Fruit fly (Drosophila melanogaster) whole organism, embryonic: ENCODE data around the gene Dh44.
A peak's percentile ranks its signal among the peaks of the same experiment; 100 is the strongest.

Experiments
- Abd-B ChIP-seq: fragments of 200-800 bp; sonication (Bioruptor generic); optimal IDR thresholded peaks from 2 replicates; lab custom pipeline; 2018; ENCODE audit warnings: missing biosample characterization, mild to moderate bottlenecking, missing genetic modification characterization, moderate library complexity
- CG10274 ChIP-seq: fragments of 200-800 bp; sonication (Bioruptor generic); optimal IDR thresholded peaks from 3 replicates; lab custom pipeline; 2017; ENCODE audit warnings: missing biosample characterization, mild to moderate bottlenecking, missing genetic modification characterization
- CG10565 ChIP-seq: fragments of 200-800 bp; sonication (Bioruptor generic); optimal IDR thresholded peaks from 3 replicates; lab custom pipeline; 2016; ENCODE audit warnings: missing biosample characterization, mild to moderate bottlenecking, missing genetic modification characterization
- CG10654 ChIP-seq: fragments of 200-800 bp; sonication (Bioruptor generic); optimal IDR thresholded peaks from 2 replicates; lab custom pipeline; 2016; ENCODE audit warnings: missing biosample characterization, missing genetic modification characterization
- CG12155 ChIP-seq: fragments of 200-800 bp; sonication (Bioruptor generic); optimal IDR thresholded peaks from 3 replicates; lab custom pipeline; 2016; ENCODE audit warnings: missing biosample characterization, missing genetic modification characterization
- CG12236 ChIP-seq: fragments of 200-800 bp; sonication (Bioruptor generic); optimal IDR thresholded peaks from 2 replicates; lab custom pipeline; 2016; ENCODE audit warnings: missing biosample characterization, missing genetic modification characterization
- CG12942 ChIP-seq: fragments of 200-800 bp; sonication (Bioruptor generic); optimal IDR thresholded peaks from 3 replicates; lab custom pipeline; 2016; ENCODE audit warnings: missing biosample characterization, missing genetic modification characterization
- CG14667 ChIP-seq: fragments of 200-800 bp; sonication (Bioruptor generic); IDR thresholded peaks from 2 replicates; pipeline ENCODE4 v1.3.6; 2022; ENCODE audit warnings: missing biosample characterization, missing genetic modification characterization
- CG1529 ChIP-seq: fragments of 200-800 bp; sonication (Bioruptor generic); optimal IDR thresholded peaks from 3 replicates; lab custom pipeline; 2018; ENCODE audit warnings: missing biosample characterization, missing genetic modification characterization
- CG17328 ChIP-seq: fragments of 200-800 bp; sonication (Bioruptor generic); IDR thresholded peaks from 2 replicates; pipeline ENCODE4 v1.3.6; 2022; ENCODE audit warnings: missing biosample characterization, missing genetic modification characterization
- CG18476 ChIP-seq: fragments of 200-800 bp; sonication (Bioruptor generic); optimal IDR thresholded peaks from 2 replicates; lab custom pipeline; 2016; ENCODE audit warnings: missing biosample characterization, mild to moderate bottlenecking, missing genetic modification characterization
- CG2116 ChIP-seq: fragments of 200-800 bp; sonication (Bioruptor generic); optimal IDR thresholded peaks from 3 replicates; lab custom pipeline; 2018; ENCODE audit warnings: missing biosample characterization, mild to moderate bottlenecking, missing genetic modification characterization
- CG3065 ChIP-seq: fragments of 200-800 bp; sonication (Bioruptor generic); optimal IDR thresholded peaks from 2 replicates; lab custom pipeline; 2016; ENCODE audit warnings: missing biosample characterization, missing genetic modification characterization
- CG3407 ChIP-seq: fragments of 200-800 bp; sonication (Bioruptor generic); optimal IDR thresholded peaks from 2 replicates; lab custom pipeline; 2018; ENCODE audit warnings: missing biosample characterization, mild to moderate bottlenecking, missing genetic modification characterization
- CG42726 ChIP-seq: fragments of 200-800 bp; sonication (Bioruptor generic); IDR thresholded peaks from 2 replicates; pipeline ENCODE4 v1.3.6; 2022; ENCODE audit warnings: missing biosample characterization, missing genetic modification characterization; ENCODE audit not compliant: partially characterized antibody
- CG4424 ChIP-seq: fragments of 200-800 bp; sonication (Bioruptor generic); optimal IDR thresholded peaks from 3 replicates; lab custom pipeline; 2016; ENCODE audit warnings: missing biosample characterization, missing genetic modification characterization
- CG6175 ChIP-seq: fragments of 200-800 bp; sonication (Bioruptor generic); IDR thresholded peaks from 3 replicates; pipeline ENCODE4 v1.3.6; 2022; ENCODE audit warnings: missing biosample characterization, missing genetic modification characterization
- CG7271 ChIP-seq: fragments of 200-800 bp; sonication (Bioruptor generic); optimal IDR thresholded peaks from 2 replicates; lab custom pipeline; 2018; ENCODE audit warnings: missing biosample characterization, mild to moderate bottlenecking, missing genetic modification characterization, moderate library complexity
- CG7786 ChIP-seq: fragments of 200-800 bp; sonication (Bioruptor generic); optimal IDR thresholded peaks from 2 replicates; lab custom pipeline; 2016; ENCODE audit warnings: missing biosample characterization, missing genetic modification characterization
- CG9437 ChIP-seq: fragments of 200-800 bp; sonication (Bioruptor generic); optimal IDR thresholded peaks from 2 replicates; lab custom pipeline; 2018; ENCODE audit warnings: missing biosample characterization, mild to moderate bottlenecking, missing genetic modification characterization
- Drgx ChIP-seq: fragments of 200-800 bp; sonication (Bioruptor generic); IDR thresholded peaks from 2 replicates; pipeline ENCODE4 v1.3.6; 2022; ENCODE audit warnings: missing biosample characterization, missing genetic modification characterization
- Gug ChIP-seq: fragments of 200-800 bp; sonication (Bioruptor generic); IDR thresholded peaks from 4 replicates; pipeline ENCODE4 v1.3.6; 2022; ENCODE audit warnings: missing biosample characterization, missing genetic modification characterization
- HmgZ ChIP-seq: fragments of 200-800 bp; sonication (Bioruptor generic); optimal IDR thresholded peaks from 2 replicates; lab custom pipeline; 2018; ENCODE audit warnings: missing biosample characterization, mild to moderate bottlenecking, missing genetic modification characterization
- Poxn ChIP-seq: fragments of 200-800 bp; sonication (Bioruptor generic); IDR thresholded peaks from 2 replicates; pipeline ENCODE4 v1.3.6; 2022; ENCODE audit warnings: missing biosample characterization, missing genetic modification characterization
- ash1 ChIP-seq: fragments of 200-800 bp; sonication (Bioruptor generic); optimal IDR thresholded peaks from 2 replicates; lab custom pipeline; 2018; ENCODE audit warnings: missing biosample characterization, mild to moderate bottlenecking, missing genetic modification characterization
- az2 ChIP-seq: fragments of 200-800 bp; sonication (Bioruptor generic); optimal IDR thresholded peaks from 3 replicates; lab custom pipeline; 2016; ENCODE audit warnings: missing biosample characterization, missing genetic modification characterization
- bab2 ChIP-seq: fragments of 200-800 bp; sonication (Bioruptor generic); optimal IDR thresholded peaks from 2 replicates; lab custom pipeline; 2016; ENCODE audit warnings: missing biosample characterization, missing genetic modification characterization
- bcd ChIP-seq: fragments of 200-800 bp; sonication (Bioruptor generic); optimal IDR thresholded peaks from 2 replicates; lab custom pipeline; 2017; ENCODE audit warnings: missing biosample characterization, mild to moderate bottlenecking, missing genetic modification characterization
- btn ChIP-seq: fragments of 200-800 bp; sonication (Bioruptor generic); optimal IDR thresholded peaks from 2 replicates; lab custom pipeline; 2016; ENCODE audit warnings: missing biosample characterization, missing genetic modification characterization
- chif ChIP-seq, 2 experiments: fragments of 200-800 bp; sonication (Bioruptor generic); optimal IDR thresholded peaks; 3 replicates each; lab custom pipeline; 2016; ENCODE audit warnings: missing biosample characterization in 2 of 2, missing genetic modification characterization in 2 of 2
- disco-r ChIP-seq: fragments of 200-800 bp; sonication (Bioruptor generic); optimal IDR thresholded peaks from 2 replicates; lab custom pipeline; 2016; ENCODE audit warnings: missing biosample characterization, missing genetic modification characterization
- dmrt11E ChIP-seq: fragments of 200-800 bp; sonication (Bioruptor generic); optimal IDR thresholded peaks from 3 replicates; lab custom pipeline; 2018; ENCODE audit warnings: missing biosample characterization, mild to moderate bottlenecking, missing genetic modification characterization, moderate library complexity
- dpn ChIP-seq, 2 experiments: fragments of 200-800 bp; sonication (Bioruptor generic); optimal IDR thresholded peaks; 3 replicates each; lab custom pipeline; 2016; ENCODE audit warnings: missing biosample characterization in 2 of 2, missing genetic modification characterization in 2 of 2
- emc ChIP-seq: fragments of 200-800 bp; sonication (Bioruptor generic); optimal IDR thresholded peaks from 2 replicates; lab custom pipeline; 2016; ENCODE audit warnings: missing biosample characterization, missing genetic modification characterization
- her ChIP-seq: fragments of 200-800 bp; sonication (Bioruptor generic); optimal IDR thresholded peaks from 2 replicates; lab custom pipeline; 2016; ENCODE audit warnings: missing biosample characterization, missing genetic modification characterization
- ken ChIP-seq: fragments of 200-800 bp; sonication (Bioruptor generic); IDR thresholded peaks from 3 replicates; pipeline ENCODE4 v1.3.6; 2022; ENCODE audit warnings: missing biosample characterization, missing genetic modification characterization
- kni ChIP-seq: fragments of 200-800 bp; sonication (Bioruptor generic); optimal IDR thresholded peaks from 3 replicates; lab custom pipeline; 2017; ENCODE audit warnings: mild to moderate bottlenecking, missing biosample characterization, missing genetic modification reagents, missing genetic modification characterization
- knrl ChIP-seq: fragments of 200-800 bp; sonication (Bioruptor generic); IDR thresholded peaks from 3 replicates; pipeline ENCODE4 v1.3.6; 2022; ENCODE audit warnings: missing biosample characterization, missing genetic modification characterization; ENCODE audit not compliant: partially characterized antibody
- lmd ChIP-seq: fragments of 200-800 bp; sonication (Bioruptor generic); IDR thresholded peaks from 2 replicates; pipeline ENCODE4 v1.3.6; 2022; ENCODE audit warnings: missing biosample characterization, missing genetic modification characterization
- nom ChIP-seq: fragments of 200-800 bp; sonication (Bioruptor generic); optimal IDR thresholded peaks from 2 replicates; lab custom pipeline; 2017; ENCODE audit warnings: missing biosample characterization, missing genetic modification characterization, mild to moderate bottlenecking, moderate library complexity, missing genetic modification reagents
- org-1 ChIP-seq: fragments of 200-800 bp; sonication (Bioruptor generic); optimal IDR thresholded peaks from 2 replicates; lab custom pipeline; 2017; ENCODE audit warnings: missing biosample characterization, missing genetic modification characterization
- pan ChIP-seq, 4 experiments: fragments of >200 bp in 3 of 4; fragments of 200-800 bp in 1 of 4; sonication (Bioruptor generic) in 1 of 4; optimal IDR thresholded peaks in 3 of 4; IDR thresholded peaks in 1 of 4; 2 replicates each; pipeline versions ENCODE4 v1.3.6 to Lab custom; 2017 to 2022; ENCODE audit warnings: missing biosample characterization in 2 of 4, missing genetic modification characterization in 2 of 4, mixed read lengths in 1 of 4
- prd ChIP-seq, 3 experiments: fragments of >200 bp in 2 of 3; fragments of 200-800 bp in 1 of 3; sonication (Bioruptor generic) in 1 of 3; optimal IDR thresholded peaks in 2 of 3; IDR thresholded peaks in 1 of 3; 2 replicates in 2 of 3; 3 replicates in 1 of 3; pipeline versions ENCODE4 v1.3.6 to Lab custom; 2017 to 2022; ENCODE audit warnings: missing biosample characterization in 1 of 3, missing genetic modification characterization in 1 of 3
- repo ChIP-seq: fragments of 200-800 bp; sonication (Bioruptor generic); optimal IDR thresholded peaks from 2 replicates; lab custom pipeline; 2016; ENCODE audit warnings: missing biosample characterization, missing genetic modification characterization
- rib ChIP-seq: fragments of 200-800 bp; sonication (Bioruptor generic); IDR thresholded peaks from 2 replicates; pipeline ENCODE4 v1.3.6; 2022; ENCODE audit warnings: missing biosample characterization, missing genetic modification characterization
- row ChIP-seq: fragments of 200-800 bp; sonication (Bioruptor generic); IDR thresholded peaks from 3 replicates; pipeline ENCODE4 v1.3.6; 2022; ENCODE audit warnings: missing biosample characterization, missing genetic modification characterization
- sc ChIP-seq, 3 experiments: fragments of >200 bp in 2 of 3; fragments of 200-800 bp in 1 of 3; sonication (Bioruptor generic) in 1 of 3; optimal IDR thresholded peaks; 2 replicates in 2 of 3; 3 replicates in 1 of 3; lab custom pipeline; 2017; ENCODE audit warnings: mild to moderate bottlenecking in 1 of 3, missing biosample characterization in 1 of 3, missing genetic modification characterization in 1 of 3, missing genetic modification reagents in 1 of 3
- schlank ChIP-seq: fragments of 200-800 bp; sonication (Bioruptor generic); optimal IDR thresholded peaks from 2 replicates; lab custom pipeline; 2018; ENCODE audit warnings: missing biosample characterization, mild to moderate bottlenecking, missing genetic modification characterization
- slp2 ChIP-seq: fragments of 200-800 bp; sonication (Bioruptor generic); optimal IDR thresholded peaks from 2 replicates; lab custom pipeline; 2016; ENCODE audit warnings: missing biosample characterization, missing genetic modification characterization
- zen2 ChIP-seq: fragments of 200-800 bp; sonication (Bioruptor generic); IDR thresholded peaks from 3 replicates; pipeline ENCODE4 v1.3.6; 2022; ENCODE audit warnings: missing biosample characterization, missing genetic modification characterization; ENCODE audit not compliant: partially characterized antibody

Gene Dh44

DNA sequence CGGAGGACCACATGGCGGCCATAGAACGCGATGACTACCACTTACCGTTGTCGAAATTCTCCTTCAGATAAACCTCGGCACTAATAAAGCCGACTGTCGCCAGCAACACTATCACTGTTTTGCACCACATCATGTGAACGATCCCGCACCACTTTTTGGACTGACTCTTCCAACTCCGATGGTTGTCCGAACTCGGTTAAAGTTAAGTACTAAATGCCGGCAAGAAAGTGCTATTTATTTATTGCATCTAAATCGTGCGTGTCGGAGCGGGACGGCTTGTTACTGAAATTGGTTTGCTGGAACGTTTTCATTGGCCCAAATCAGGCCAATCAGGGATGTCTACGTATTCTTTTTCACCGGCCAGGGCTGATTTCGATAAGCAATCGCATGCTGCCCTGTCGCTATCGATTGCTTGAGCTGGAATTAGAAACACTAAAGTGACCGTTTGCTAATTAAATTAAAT lies 7.3 kb upstream of the Dh44 start, which contains the start of gene Calr (continued):
- TF ChIP-seq Gug (GFP tag; lab: Robert Waterston, UW) (no peak), dpn (GFP tag; optimal IDR thresholded peaks at IDR 0.05; lab: Kevin White, UChicago) (peak; percentile 23 to 25), btn (GFP tag; lab: Kevin White, UChicago) (no peak), pan (optimal IDR thresholded peaks at IDR 0.05; lab: Kevin White, UChicago) (no peak), pan (GFP tag; optimal IDR thresholded peaks at IDR 0.05 in 1 of 2, IDR thresholded peaks at IDR 0.05 in 1 of 2) (no peak), HmgZ (tag; lab: Kevin White, UChicago) (peak; percentile 51), knrl (GFP tag; lab: Robert Waterston, UW) (no peak), CG2116 (GFP tag; lab: Kevin White, UChicago) (peak; percentile 100), CG3065 (GFP tag; lab: Kevin White, UChicago) (no peak), her (peak; percentile 55), chif (GFP tag; optimal IDR thresholded peaks at IDR 0.05; lab: Kevin White, UChicago) (peak in 1 of 2 experiments; percentile 3), repo (peak; percentile 25), sc (optimal IDR thresholded peaks at IDR 0.05; lab: Kevin White, UChicago) (no peak), sc (GFP tag; optimal IDR thresholded peaks at IDR 0.05; lab: Kevin White, UChicago) (no peak), Abd-B (GFP tag; lab: Kevin White, UChicago) (no peak), CG3407 (GFP tag; lab: Kevin White, UChicago) (no peak), CG10274 (GFP tag; lab: Kevin White, UChicago) (no peak), CG7271 (tag; lab: Kevin White, UChicago) (peak; percentile 46), bcd (GFP tag; lab: Kevin White, UChicago) (peak; percentile 36), row (GFP tag; lab: Robert Waterston, UW) (no peak), emc (no peak), rib (GFP tag; lab: Robert Waterston, UW) (no peak), schlank (tag; lab: Kevin White, UChicago) (peak; percentile 7), CG1529 (GFP tag; lab: Kevin White, UChicago) (no peak), CG17328 (GFP tag; lab: Robert Waterston, UW) (no peak), org-1 (GFP tag; lab: Kevin White, UChicago) (peak; percentile 4), CG7786 (GFP tag; lab: Kevin White, UChicago) (no peak), CG10654 (GFP tag; lab: Kevin White, UChicago) (no peak), dmrt11E (tag; lab: Kevin White, UChicago) (peak; percentile 27), Poxn (GFP tag; lab: Robert Waterston, UW) (no peak), CG12942 (GFP tag; lab: Kevin White, UChicago) (no peak), CG6175 (GFP tag; lab: Robert Waterston, UW) (no peak), ken (GFP tag; lab: Robert Waterston, UW) (no peak), slp2 (GFP tag; lab: Kevin White, UChicago) (no peak), CG9437 (GFP tag; lab: Kevin White, UChicago) (no peak), az2 (GFP tag; lab: Kevin White, UChicago) (no peak), nom (GFP tag; lab: Kevin White, UChicago) (peak; percentile 72), CG10565 (GFP tag; lab: Kevin White, UChicago) (no peak), Drgx (GFP tag; lab: Robert Waterston, UW) (no peak), CG4424 (peak; percentile 4), CG12155 (GFP tag; lab: Kevin White, UChicago) (no peak), disco-r (GFP tag; lab: Kevin White, UChicago) (no peak), prd (optimal IDR thresholded peaks at IDR 0.05; lab: Kevin White, UChicago) (no peak), prd (GFP tag; IDR thresholded peaks at IDR 0.05; lab: Robert Waterston, UW) (no peak), lmd (no peak), CG12236 (GFP tag; lab: Kevin White, UChicago) (no peak), CG42726 (GFP tag; lab: Robert Waterston, UW) (no peak), ash1 (peak; percentile 7), zen2 (GFP tag; lab: Robert Waterston, UW) (no peak), kni (peak; percentile 61), CG18476 (GFP tag; lab: Kevin White, UChicago) (no peak), bab2 (GFP tag; lab: Kevin White, UChicago) (no peak), CG14667 (GFP tag; lab: Robert Waterston, UW) (no peak)
